Worm (Caenorhabditis elegans): Measurements from ENCODE around the gene K01A2.10.

K01A2.10 gene

ce11 chrII:325639-326350 is 2.9 kb upstream of the K01A2.10 start, which contains the start of gene sgcb-1:
sgcb-1 (plus strand) TSS chrII:326300.
- TF ChIP-seq lin-32 (GFP tag; optimal IDR thresholded peaks at IDR 0.05) (no peak), nhr-237 (tag; optimal IDR thresholded peaks at IDR 0.05) (no peak), elt-1 (tag; optimal IDR thresholded peaks at IDR 0.05; ENCODE audit: borderline replicate concordance, insufficient read depth) (no peak), snpc-4 (tag; optimal IDR thresholded peaks at IDR 0.05) (no peak), lin-13 (tag; optimal IDR thresholded peaks at IDR 0.05) (no peak), sem-2 (GFP tag; optimal IDR thresholded peaks at IDR 0.05) (no peak), cnd-1 (tag; optimal IDR thresholded peaks at IDR 0.05) (no peak), mls-2 (tag; optimal IDR thresholded peaks at IDR 0.05) (no peak), ham-2 (GFP tag; optimal IDR thresholded peaks at IDR 0.05) (no peak)

- TF ChIP-seq nhr-28 (tag; optimal IDR thresholded peaks at IDR 0.05): no peak
- TF ChIP-seq ces-1 (GFP tag; optimal IDR thresholded peaks at IDR 0.05): no peak
- no peak for TF ChIP-seq unc-62 (GFP tag; optimal IDR thresholded peaks at IDR 0.05)
- TF ChIP-seq nhr-76 (tag; optimal IDR thresholded peaks at IDR 0.05): no peak
- TF ChIP-seq ztf-11 (tag; optimal IDR thresholded peaks at IDR 0.05): no peak
- TF ChIP-seq mls-2 (tag; optimal IDR thresholded peaks at IDR 0.05): no peak
- no peak for TF ChIP-seq elt-3 (tag; optimal IDR thresholded peaks at IDR 0.05)
- no peak for TF ChIP-seq unc-120 (tag; optimal IDR thresholded peaks at IDR 0.05; ENCODE audit: poor library complexity, severe bottlenecking)
- no peak for TF ChIP-seq elt-1 (tag; optimal IDR thresholded peaks at IDR 0.05; ENCODE audit: borderline replicate concordance, insufficient read depth)
- TF ChIP-seq sem-2 (GFP tag; optimal IDR thresholded peaks at IDR 0.05): no peak
- TF ChIP-seq M03D4.4 (tag; optimal IDR thresholded peaks at IDR 0.05): no peak
- TF ChIP-seq tbx-8 (GFP tag; optimal IDR thresholded peaks at IDR 0.05): no peak
- no peak for TF ChIP-seq ceh-43 (GFP tag; optimal IDR thresholded peaks at IDR 0.05)
- no peak for TF ChIP-seq cnd-1 (tag; optimal IDR thresholded peaks at IDR 0.05)
- TF ChIP-seq hlh-1 (tag; optimal IDR thresholded peaks at IDR 0.05): no peak
- no peak for TF ChIP-seq blmp-1 (tag; optimal IDR thresholded peaks at IDR 0.05)
- TF ChIP-seq unc-39 (tag; optimal IDR thresholded peaks at IDR 0.05): no peak
- TF ChIP-seq lin-32 (GFP tag; optimal IDR thresholded peaks at IDR 0.05): no peak
Measured at ce11 chrII:321183-321582, 1.7 kb downstream of the K01A2.10 start.

- no peak for TF ChIP-seq blmp-1 (tag; optimal IDR thresholded peaks at IDR 0.05)
- TF ChIP-seq lin-13 (tag; optimal IDR thresholded peaks at IDR 0.05): no peak
- no peak for TF ChIP-seq nhr-12 (tag; optimal IDR thresholded peaks at IDR 0.05)
- no peak for TF ChIP-seq snpc-4 (tag; optimal IDR thresholded peaks at IDR 0.05)
- no peak for TF ChIP-seq ztf-11 (tag; optimal IDR thresholded peaks at IDR 0.05)
- no peak for TF ChIP-seq hlh-1 (tag; optimal IDR thresholded peaks at IDR 0.05)
- TF ChIP-seq unc-39 (tag; optimal IDR thresholded peaks at IDR 0.05): no peak
- no peak for TF ChIP-seq mab-5 (tag; optimal IDR thresholded peaks at IDR 0.05)
- TF ChIP-seq drap-1 (GFP tag; optimal IDR thresholded peaks at IDR 0.05): no peak
- no peak for TF ChIP-seq nhr-2 (tag; optimal IDR thresholded peaks at IDR 0.05)
- TF ChIP-seq lin-32 (GFP tag; optimal IDR thresholded peaks at IDR 0.05): no peak
- no peak for TF ChIP-seq elt-3 (tag; optimal IDR thresholded peaks at IDR 0.05)
- TF ChIP-seq nhr-76 (tag; optimal IDR thresholded peaks at IDR 0.05): no peak
- TF ChIP-seq ceh-43 (GFP tag; optimal IDR thresholded peaks at IDR 0.05): no peak
- TF ChIP-seq unc-120 (tag; optimal IDR thresholded peaks at IDR 0.05; ENCODE audit: poor library complexity, severe bottlenecking): no peak
- TF ChIP-seq unc-62 (GFP tag; optimal IDR thresholded peaks at IDR 0.05): no peak
- no peak for TF ChIP-seq tbx-8 (GFP tag; optimal IDR thresholded peaks at IDR 0.05)
- TF ChIP-seq ceh-39 (tag; optimal IDR thresholded peaks at IDR 0.05): no peak
Measured at ce11 chrII:320783-321182, 2.1 kb downstream of the K01A2.10 start.

DNA sequence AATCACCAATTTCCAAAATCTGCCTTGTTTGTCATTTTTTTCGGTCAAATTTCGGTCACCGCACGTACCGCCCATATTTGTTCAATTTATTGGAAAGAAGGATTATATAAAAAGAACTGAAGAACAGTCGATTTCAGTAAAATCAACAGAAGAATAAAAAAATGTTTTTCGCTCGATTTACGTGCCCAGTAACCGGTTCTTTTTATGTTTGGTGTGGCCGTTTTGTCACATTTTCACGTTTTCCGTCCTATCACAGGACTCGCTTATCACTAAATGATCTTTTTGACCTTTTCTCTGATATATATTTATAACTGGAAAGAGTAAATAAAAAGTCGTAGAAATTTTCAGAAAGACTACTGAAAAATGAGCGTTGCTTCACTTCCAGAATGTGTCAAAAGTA is 3.4 kb downstream of the K01A2.10 start, which contains the start of gene far-7:
TSS of gene far-7 (plus strand) at position 331 of the 400 bp plus-strand sequence.
- TF ChIP-seq unc-120 (tag; optimal IDR thresholded peaks at IDR 0.05; ENCODE audit: poor library complexity, severe bottlenecking): no peak
- TF ChIP-seq hlh-1 (tag; optimal IDR thresholded peaks at IDR 0.05): no peak
- TF ChIP-seq flh-1 (GFP tag; optimal IDR thresholded peaks at IDR 0.05): no peak
- no peak for TF ChIP-seq zip-8 (tag; optimal IDR thresholded peaks at IDR 0.05)
- no peak for TF ChIP-seq ham-2 (GFP tag; optimal IDR thresholded peaks at IDR 0.05)
- no peak for TF ChIP-seq nhr-76 (tag; optimal IDR thresholded peaks at IDR 0.05)
- no peak for TF ChIP-seq sem-2 (GFP tag; optimal IDR thresholded peaks at IDR 0.05)
- no peak for TF ChIP-seq nhr-2 (tag; optimal IDR thresholded peaks at IDR 0.05)
- TF ChIP-seq unc-62 (GFP tag; optimal IDR thresholded peaks at IDR 0.05): no peak
- no peak for TF ChIP-seq drap-1 (GFP tag; optimal IDR thresholded peaks at IDR 0.05)
- TF ChIP-seq ceh-83 (GFP tag; optimal IDR thresholded peaks at IDR 0.05): no peak
- TF ChIP-seq tbx-8 (GFP tag; optimal IDR thresholded peaks at IDR 0.05): no peak
- TF ChIP-seq nhr-28 (tag; optimal IDR thresholded peaks at IDR 0.05): no peak
- TF ChIP-seq pha-4 (tag; optimal IDR thresholded peaks at IDR 0.05): no peak
